Worm (Caenorhabditis elegans) whole organism, late embryonic: ENCODE results near the gene srw-35.

Source experiments
- C08G9.2 ChIP-seq: sonication (generic microtip); optimal IDR thresholded peaks from 2 replicates; lab custom pipeline; 2016; ENCODE audit warnings: mild to moderate bottlenecking, missing genetic modification characterization, moderate library complexity, missing compliant biosample characterization
- C38D4.7 ChIP-seq: fragments of 200-800 bp; sonication (Bioruptor generic); optimal IDR thresholded peaks from 2 replicates; lab custom pipeline; 2018; ENCODE audit warnings: mild to moderate bottlenecking, missing genetic modification characterization, moderate library complexity, missing compliant biosample characterization
- K09A11.1 ChIP-seq: sonication (generic microtip); optimal IDR thresholded peaks from 2 replicates; lab custom pipeline; 2017; ENCODE audit warnings: antibody characterized with exemption, mild to moderate bottlenecking, missing genetic modification characterization, missing compliant biosample characterization; ENCODE audit not compliant: insufficient read depth
- Y22D7AL.16 ChIP-seq: sonication (generic microtip); optimal IDR thresholded peaks from 2 replicates; lab custom pipeline; 2016; ENCODE audit warnings: missing genetic modification characterization, missing compliant biosample characterization
- ahr-1 ChIP-seq: sonication (generic microtip); optimal IDR thresholded peaks from 2 replicates; lab custom pipeline; 2016; ENCODE audit warnings: missing genetic modification characterization, missing compliant biosample characterization
- ceh-14 ChIP-seq: sonication (generic microtip); optimal IDR thresholded peaks from 2 replicates; lab custom pipeline; 2016; ENCODE audit warnings: missing genotype, missing genetic modification characterization, missing compliant biosample characterization
- ceh-18 ChIP-seq: sonication (generic microtip); optimal IDR thresholded peaks from 2 replicates; lab custom pipeline; 2016; ENCODE audit warnings: missing genetic modification characterization, missing compliant biosample characterization
- ceh-19 ChIP-seq: fragments of 200-800 bp; sonication (Bioruptor generic); optimal IDR thresholded peaks from 2 replicates; lab custom pipeline; 2018; ENCODE audit warnings: mild to moderate bottlenecking, missing genetic modification characterization, missing compliant biosample characterization
- ceh-2 ChIP-seq: sonication (generic microtip); optimal IDR thresholded peaks from 2 replicates; lab custom pipeline; 2016; ENCODE audit warnings: missing genotype, missing genetic modification characterization, missing compliant biosample characterization
- ceh-22 ChIP-seq: sonication (generic microtip); optimal IDR thresholded peaks from 2 replicates; lab custom pipeline; 2017; ENCODE audit warnings: missing biosample characterization, missing genetic modification characterization
- ceh-24 ChIP-seq: sonication (generic microtip); optimal IDR thresholded peaks from 2 replicates; lab custom pipeline; 2016; ENCODE audit warnings: mild to moderate bottlenecking, missing genetic modification characterization, missing compliant biosample characterization
- ceh-30 ChIP-seq: fragments of 150-350 bp; optimal IDR thresholded peaks from 2 replicates; lab custom pipeline; 2014; ENCODE audit warnings: missing biosample characterization, missing genetic modification characterization
- ceh-48 ChIP-seq: sonication (generic microtip); optimal IDR thresholded peaks from 2 replicates; lab custom pipeline; 2016; ENCODE audit warnings: missing genetic modification characterization, inconsistent platforms, missing compliant biosample characterization
- dmd-4 ChIP-seq: sonication (generic microtip); optimal IDR thresholded peaks from 2 replicates; lab custom pipeline; 2016; ENCODE audit warnings: borderline replicate concordance, missing genetic modification characterization, missing compliant biosample characterization
- dve-1 ChIP-seq: sonication (generic microtip); optimal IDR thresholded peaks from 2 replicates; lab custom pipeline; 2017; ENCODE audit warnings: antibody characterized with exemption, mild to moderate bottlenecking, missing genetic modification characterization, missing compliant biosample characterization
- elt-4 ChIP-seq: sonication (generic microtip); optimal IDR thresholded peaks from 2 replicates; lab custom pipeline; 2016; ENCODE audit warnings: missing genetic modification characterization, missing compliant biosample characterization
- eyg-1 ChIP-seq: sonication (generic microtip); optimal IDR thresholded peaks from 2 replicates; lab custom pipeline; 2016; ENCODE audit warnings: missing genotype, missing genetic modification characterization, missing compliant biosample characterization
- gmeb-2 ChIP-seq: sonication (generic microtip); optimal IDR thresholded peaks from 2 replicates; lab custom pipeline; 2016; ENCODE audit warnings: missing genetic modification characterization, inconsistent platforms, missing compliant biosample characterization
- hlh-13 ChIP-seq: fragments of 200-800 bp; sonication (Bioruptor generic); optimal IDR thresholded peaks from 2 replicates; lab custom pipeline; 2018; ENCODE audit warnings: mild to moderate bottlenecking, missing genetic modification characterization, missing compliant biosample characterization
- hlh-15 ChIP-seq: sonication (generic microtip); optimal IDR thresholded peaks from 2 replicates; lab custom pipeline; 2016; ENCODE audit warnings: missing genetic modification characterization, missing compliant biosample characterization
- hlh-8 ChIP-seq: sonication (generic microtip); optimal IDR thresholded peaks from 2 replicates; lab custom pipeline; 2016; ENCODE audit warnings: missing genotype, missing genetic modification characterization, missing compliant biosample characterization
- lim-6 ChIP-seq: sonication (generic microtip); optimal IDR thresholded peaks from 2 replicates; lab custom pipeline; 2016; ENCODE audit warnings: missing genetic modification characterization, missing compliant biosample characterization
- nfya-1 ChIP-seq: sonication (generic microtip); optimal IDR thresholded peaks from 2 replicates; lab custom pipeline; 2017; ENCODE audit warnings: missing genetic modification characterization, mild to moderate bottlenecking, missing compliant biosample characterization, antibody characterized with exemption, moderate library complexity
- nhr-11 ChIP-seq: fragments of 150-350 bp; optimal IDR thresholded peaks from 2 replicates; lab custom pipeline; 2014; ENCODE audit warnings: missing biosample characterization, missing genetic modification characterization
- pat-9 ChIP-seq: fragments of 200-800 bp; sonication (Bioruptor generic); optimal IDR thresholded peaks from 2 replicates; lab custom pipeline; 2018; ENCODE audit warnings: mild to moderate bottlenecking, missing genetic modification characterization, moderate library complexity, missing compliant biosample characterization
- pax-1 ChIP-seq: fragments of 150-350 bp; optimal IDR thresholded peaks from 2 replicates; lab custom pipeline; 2014; ENCODE audit warnings: missing biosample characterization, missing genetic modification characterization
- pha-2 ChIP-seq: sonication (generic microtip); optimal IDR thresholded peaks from 2 replicates; lab custom pipeline; 2017; ENCODE audit warnings: mild to moderate bottlenecking, missing genetic modification characterization, missing compliant biosample characterization
- pha-4 ChIP-seq: fragments of 150-350 bp; optimal IDR thresholded peaks from 2 replicates; lab custom pipeline; 2018; ENCODE audit warnings: missing biosample characterization, missing genetic modification reagents, missing genetic modification characterization
- pqm-1 ChIP-seq: sonication (generic microtip); optimal IDR thresholded peaks from 2 replicates; lab custom pipeline; 2016; ENCODE audit warnings: missing genetic modification characterization, missing compliant biosample characterization
- ref-2 ChIP-seq: sonication (generic microtip); optimal IDR thresholded peaks from 2 replicates; lab custom pipeline; 2016; ENCODE audit warnings: missing genetic modification characterization, missing compliant biosample characterization
- rnt-1 ChIP-seq: sonication (generic microtip); optimal IDR thresholded peaks from 2 replicates; lab custom pipeline; 2016; ENCODE audit warnings: missing genetic modification characterization, missing compliant biosample characterization
- sox-4 ChIP-seq: sonication (generic microtip); optimal IDR thresholded peaks from 2 replicates; lab custom pipeline; 2017; ENCODE audit warnings: mild to moderate bottlenecking, missing genetic modification characterization, inconsistent platforms, missing compliant biosample characterization
- tbx-7 ChIP-seq: sonication (generic microtip); optimal IDR thresholded peaks from 2 replicates; lab custom pipeline; 2016; ENCODE audit warnings: missing genotype, missing genetic modification characterization, missing compliant biosample characterization
- ttx-3 ChIP-seq: sonication (generic microtip); optimal IDR thresholded peaks from 2 replicates; lab custom pipeline; 2016; ENCODE audit warnings: missing genetic modification reagents, missing genetic modification characterization, missing compliant biosample characterization
- unc-3 ChIP-seq, 2 experiments: fragments of 200-800 bp in 1 of 2; sonication (Bioruptor generic) in 1 of 2; sonication (generic microtip) in 1 of 2; conservative IDR thresholded peaks in 1 of 2; optimal IDR thresholded peaks in 1 of 2; 2 replicates each; pipeline versions ENCODE4 v1.3.6 to Lab custom; 2016 to 2022; ENCODE audit warnings: missing compliant biosample characterization in 2 of 2, missing genetic modification characterization in 2 of 2, missing genetic modification reagents in 1 of 2
- unc-55 ChIP-seq: sonication (generic microtip); optimal IDR thresholded peaks from 2 replicates; lab custom pipeline; 2017; ENCODE audit warnings: missing biosample characterization, missing genetic modification reagents, missing genetic modification characterization
- unc-86 ChIP-seq: sonication (generic microtip); optimal IDR thresholded peaks from 2 replicates; lab custom pipeline; 2016; ENCODE audit warnings: missing genetic modification characterization, missing compliant biosample characterization
- zip-5 ChIP-seq: sonication (generic microtip); optimal IDR thresholded peaks from 2 replicates; lab custom pipeline; 2016; ENCODE audit warnings: missing genetic modification characterization, missing compliant biosample characterization

Gene srw-35

ce11 chrV:16446191-16446590, 26.1 kb upstream of the srw-35 start:
- TF ChIP-seq dve-1 (tag; lab: Kevin White, UChicago) (peak; percentile 70), ceh-19 (GFP tag; lab: Kevin White, UChicago) (no peak), K09A11.1 (tag; lab: Kevin White, UChicago) (no peak), nhr-11 (no peak)
- TF ChIP-seq, all 69 proteins: peak for 1

ce11 chrV:16447735-16448134, 24.6 kb upstream of the srw-35 start, which contains the start of gene T08G3.13:
Gene T08G3.13, plus strand, starts transcription at chrV:16448035.
- TF ChIP-seq ceh-2 (tag; lab: Kevin White, UChicago) (no peak), ceh-30 (tag; lab: Kevin White, UChicago) (no peak), ceh-24 (tag; lab: Kevin White, UChicago) (no peak), eyg-1 (tag; lab: Kevin White, UChicago) (no peak), ref-2 (tag; lab: Kevin White, UChicago) (no peak), sox-4 (tag; lab: Kevin White, UChicago) (no peak)

DNA sequence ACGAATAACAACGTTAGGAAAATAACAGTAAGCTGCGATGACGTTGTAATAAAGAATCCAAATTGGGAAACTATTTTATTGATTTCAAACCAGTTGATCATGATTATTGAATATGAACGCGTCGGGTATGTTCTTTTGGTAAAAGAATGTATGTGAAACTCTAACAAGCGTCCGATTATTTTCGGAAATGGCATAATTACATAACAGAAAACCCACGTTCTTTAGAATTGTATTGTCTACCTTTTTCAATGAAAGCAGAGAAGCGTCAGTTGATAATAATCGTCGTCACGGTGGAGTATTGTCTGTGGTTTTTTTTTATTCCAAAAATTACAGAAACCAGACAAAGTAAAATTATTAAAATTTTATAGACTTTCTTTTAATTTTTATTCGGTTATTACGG, 17.2 kb upstream of the srw-35 start, which contains the start of gene str-14:
Gene str-14, minus strand, starts transcription at position 101 of the 400 bp plus-strand sequence.
- TF ChIP-seq rnt-1 (tag; lab: Kevin White, UChicago) (no peak), dmd-4 (tag; lab: Kevin White, UChicago) (no peak), pqm-1 (tag; lab: Kevin White, UChicago) (no peak), ttx-3 (tag; lab: Kevin White, UChicago) (no peak), hlh-13 (GFP tag; lab: Kevin White, UChicago) (no peak), dve-1 (tag; lab: Kevin White, UChicago) (no peak), pha-2 (tag; lab: Kevin White, UChicago) (no peak), hlh-15 (tag; lab: Kevin White, UChicago) (no peak), hlh-8 (tag; lab: Kevin White, UChicago) (no peak), ceh-48 (tag; lab: Kevin White, UChicago) (no peak), K09A11.1 (tag; lab: Kevin White, UChicago) (no peak), elt-4 (no peak), unc-3 (GFP tag; conservative IDR thresholded peaks at IDR 0.05; lab: Robert Waterston, UW) (no peak), unc-3 (tag; optimal IDR thresholded peaks at IDR 0.05; lab: Kevin White, UChicago) (no peak), C08G9.2 (tag; lab: Kevin White, UChicago) (no peak), ceh-14 (no peak), lim-6 (tag; lab: Kevin White, UChicago) (no peak), nfya-1 (tag; lab: Kevin White, UChicago) (no peak), zip-5 (tag; lab: Kevin White, UChicago) (no peak)

DNA sequence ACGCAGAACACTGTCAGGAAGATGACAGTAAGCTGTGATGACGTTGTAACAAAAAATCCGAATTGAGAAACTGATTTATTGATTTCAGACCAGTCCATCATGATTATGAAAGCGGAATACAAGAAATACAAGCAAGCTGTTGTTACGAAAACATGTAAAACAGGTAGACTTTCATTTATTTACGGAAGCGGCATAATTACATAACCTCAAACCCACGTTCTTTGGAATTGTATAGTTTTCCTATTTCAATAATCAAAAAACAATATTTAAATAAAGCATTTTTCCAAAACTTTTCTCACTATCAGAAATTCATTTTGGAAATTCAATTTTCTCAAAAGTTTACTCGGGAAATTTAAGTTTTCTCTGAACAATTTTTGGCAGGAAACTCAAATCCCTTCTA, 13.6 kb upstream of the srw-35 start, which contains the start of gene str-15:
Gene str-15, minus strand, starts transcription at position 101 of the 400 bp plus-strand sequence.
- TF ChIP-seq ceh-22 (tag; lab: Kevin White, UChicago): no peak
- no peak for TF ChIP-seq tbx-7 (tag; lab: Kevin White, UChicago)
- TF ChIP-seq ceh-18 (tag; lab: Kevin White, UChicago): no peak
- TF ChIP-seq hlh-13 (GFP tag; lab: Kevin White, UChicago): no peak
- TF ChIP-seq ceh-19 (GFP tag; lab: Kevin White, UChicago): no peak
- TF ChIP-seq C08G9.2 (tag; lab: Kevin White, UChicago): no peak
- TF ChIP-seq pat-9 (tag; lab: Kevin White, UChicago): no peak
- no peak for TF ChIP-seq nfya-1 (tag; lab: Kevin White, UChicago)
- no peak for TF ChIP-seq unc-3 (GFP tag; conservative IDR thresholded peaks at IDR 0.05; lab: Robert Waterston, UW)
- TF ChIP-seq unc-3 (tag; optimal IDR thresholded peaks at IDR 0.05; lab: Kevin White, UChicago): no peak
- TF ChIP-seq ceh-14: no peak
- TF ChIP-seq, all 69 proteins: peak for 0

ce11 chrV:16459377-16459776, 12.9 kb upstream of the srw-35 start:
- TF ChIP-seq ahr-1 (no peak), pax-1 (tag; lab: Kevin White, UChicago) (no peak), ceh-48 (tag; lab: Kevin White, UChicago) (no peak), lim-6 (tag; lab: Kevin White, UChicago) (no peak), hlh-15 (tag; lab: Kevin White, UChicago) (no peak), unc-86 (no peak), dve-1 (tag; lab: Kevin White, UChicago) (no peak), pqm-1 (tag; lab: Kevin White, UChicago) (no peak), gmeb-2 (tag; lab: Kevin White, UChicago) (no peak), pha-4 (no peak), C38D4.7 (GFP tag; lab: Kevin White, UChicago) (no peak), Y22D7AL.16 (tag; lab: Kevin White, UChicago) (no peak), unc-55 (GFP tag; lab: Kevin White, UChicago) (no peak), hlh-8 (tag; lab: Kevin White, UChicago) (no peak)
